Worm (Caenorhabditis elegans): ENCODE data around the gene T07A5.1.

T07A5.1 gene

DNA sequence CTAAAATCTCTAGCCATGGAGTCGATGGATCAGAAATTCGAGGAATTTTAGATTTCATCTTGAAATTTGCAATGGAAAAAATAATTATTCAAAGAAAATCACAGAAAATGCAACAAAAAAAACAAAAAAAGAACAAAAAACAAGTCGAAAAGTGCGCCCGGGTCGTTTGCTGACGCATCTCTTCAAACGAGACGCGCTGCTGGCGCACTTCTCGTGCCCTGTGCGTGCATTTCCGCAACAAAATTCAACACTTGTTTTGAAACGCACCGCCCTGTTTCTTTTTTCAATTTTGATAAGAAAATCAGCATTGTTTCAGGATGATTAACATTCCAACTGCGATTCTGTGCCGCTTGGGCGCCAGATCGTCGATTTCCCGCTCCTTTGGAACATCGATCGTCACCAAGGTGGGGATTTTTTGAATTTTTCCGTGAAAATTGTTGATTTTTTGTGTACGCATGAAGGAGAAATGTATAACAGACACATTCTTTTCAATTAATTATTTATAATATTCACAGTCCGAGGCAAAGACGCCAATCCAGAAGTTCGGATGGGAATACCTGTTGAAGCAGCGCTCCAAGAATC lies 28.1 kb upstream of the T07A5.1 start, which contains the start of the genes jmjd-4 and mev-1 (continued):
- TF ChIP-seq dmd-4 (tag; optimal IDR thresholded peaks at IDR 0.05; ENCODE audit: borderline replicate concordance) (no peak), mec-3 (tag; optimal IDR thresholded peaks at IDR 0.05; ENCODE audit: borderline replicate concordance) (no peak), hlh-15 (tag; optimal IDR thresholded peaks at IDR 0.05) (no peak), fax-1 (tag; optimal IDR thresholded peaks at IDR 0.05) (no peak), C08G9.2 (tag; optimal IDR thresholded peaks at IDR 0.05) (peak; percentile 9), ama-1 (optimal IDR thresholded peaks at IDR 0.05) (no peak), ref-2 (tag; optimal IDR thresholded peaks at IDR 0.05) (peak; percentile 45), gmeb-2 (tag; optimal IDR thresholded peaks at IDR 0.05) (no peak), ztf-16 (tag; optimal IDR thresholded peaks at IDR 0.05) (no peak), hlh-6 (tag; optimal IDR thresholded peaks at IDR 0.05) (no peak), odd-2 (tag; optimal IDR thresholded peaks at IDR 0.05) (no peak), tbx-7 (tag; optimal IDR thresholded peaks at IDR 0.05) (no peak), rnt-1 (tag; optimal IDR thresholded peaks at IDR 0.05) (peak; percentile 58), ceh-22 (tag; optimal IDR thresholded peaks at IDR 0.05) (no peak), ahr-1 (tag; optimal IDR thresholded peaks at IDR 0.05) (peak; percentile 24), ceh-45 (GFP tag; IDR thresholded peaks at IDR 0.05) (no peak), pat-9 (tag; optimal IDR thresholded peaks at IDR 0.05) (no peak), hlh-8 (tag; optimal IDR thresholded peaks at IDR 0.05) (no peak), nfya-1 (tag; optimal IDR thresholded peaks at IDR 0.05) (peak; percentile 68), F13H6.1 (tag; optimal IDR thresholded peaks at IDR 0.05) (no peak), pqm-1 (tag; optimal IDR thresholded peaks at IDR 0.05) (no peak), C38D4.7 (GFP tag; optimal IDR thresholded peaks at IDR 0.05) (peak; percentile 13), sox-4 (tag; optimal IDR thresholded peaks at IDR 0.05) (no peak), ceh-9 (tag; optimal IDR thresholded peaks at IDR 0.05) (no peak), ceh-2 (tag; optimal IDR thresholded peaks at IDR 0.05) (no peak), hlh-30 (tag; optimal IDR thresholded peaks at IDR 0.05; ENCODE audit: insufficient read depth) (no peak), K09A11.1 (tag; optimal IDR thresholded peaks at IDR 0.05; ENCODE audit: insufficient read depth) (no peak), Y22D7AL.16 (tag; optimal IDR thresholded peaks at IDR 0.05) (no peak), unc-42 (tag; optimal IDR thresholded peaks at IDR 0.05) (peak; percentile 31), ceh-19 (GFP tag; optimal IDR thresholded peaks at IDR 0.05) (no peak), npax-4 (tag; optimal IDR thresholded peaks at IDR 0.05) (no peak), ets-4 (tag; optimal IDR thresholded peaks at IDR 0.05) (no peak), elt-4 (tag; optimal IDR thresholded peaks at IDR 0.05) (no peak), nhr-232 (tag; optimal IDR thresholded peaks at IDR 0.05) (no peak), ceh-14 (tag; optimal IDR thresholded peaks at IDR 0.05) (peak; percentile 43), sdc-2 (tag; optimal IDR thresholded peaks at IDR 0.05) (no peak), zip-5 (tag; optimal IDR thresholded peaks at IDR 0.05) (no peak), nhr-11 (tag; optimal IDR thresholded peaks at IDR 0.05) (no peak), ceh-48 (tag; optimal IDR thresholded peaks at IDR 0.05) (no peak), T23F11.4 (GFP tag; optimal IDR thresholded peaks at IDR 0.05) (no peak), sox-2 (GFP tag; IDR thresholded peaks at IDR 0.05) (no peak), syd-9 (tag; optimal IDR thresholded peaks at IDR 0.05) (no peak), madf-2 (tag; optimal IDR thresholded peaks at IDR 0.05) (no peak), unc-3 (GFP tag; conservative IDR thresholded peaks at IDR 0.05) (peak; percentile 41; the same call in 1 of the 2 replicates), unc-3 (tag; optimal IDR thresholded peaks at IDR 0.05) (no peak), dve-1 (tag; optimal IDR thresholded peaks at IDR 0.05) (peak; percentile 36), pax-1 (tag; optimal IDR thresholded peaks at IDR 0.05) (no peak), lim-6 (tag; optimal IDR thresholded peaks at IDR 0.05) (no peak), ceh-24 (tag; optimal IDR thresholded peaks at IDR 0.05) (no peak), tbx-2 (tag; optimal IDR thresholded peaks at IDR 0.05) (peak; percentile 50)

Measured in whole organism, late embryonic.